Worm (Caenorhabditis elegans) whole organism, young adult: ENCODE results near the gene D1054.8.

Experiments
- B0019.2 ChIP-seq: fragments of 200-800 bp; sonication (Bioruptor generic); conservative IDR thresholded peaks from 2 replicates; pipeline ENCODE4 v1.3.6; 2022; ENCODE audit warnings: missing genetic modification reagents, missing genetic modification characterization, missing compliant biosample characterization
- F23B12.7 ChIP-seq: sonication (generic microtip); optimal IDR thresholded peaks from 2 replicates; lab custom pipeline; 2017; ENCODE audit warnings: missing genetic modification characterization, mild to moderate bottlenecking, missing compliant biosample characterization, antibody characterized with exemption, moderate library complexity; ENCODE audit not compliant: insufficient read depth
- F33H1.4 ChIP-seq: fragments of 200-800 bp; sonication (Bioruptor generic); IDR thresholded peaks from 2 replicates; pipeline ENCODE4 v1.3.6; 2022; ENCODE audit warnings: missing genetic modification reagents, missing genetic modification characterization, missing compliant biosample characterization
- F37B4.10 ChIP-seq: fragments of 200-800 bp; sonication (Bioruptor generic); IDR thresholded peaks from 2 replicates; pipeline ENCODE4 v1.3.6; 2022; ENCODE audit warnings: missing genetic modification characterization, missing compliant biosample characterization
- F39B2.1 ChIP-seq: fragments of 200-800 bp; sonication (Bioruptor generic); IDR thresholded peaks from 2 replicates; pipeline ENCODE4 v1.3.6; 2022; ENCODE audit warnings: missing genetic modification reagents, missing genetic modification characterization, missing compliant biosample characterization
- F52B5.7 ChIP-seq: sonication (generic microtip); optimal IDR thresholded peaks from 2 replicates; lab custom pipeline; 2016; ENCODE audit warnings: mild to moderate bottlenecking, missing genetic modification characterization, missing compliant biosample characterization
- F57A8.1 ChIP-seq: fragments of 200-800 bp; sonication (Bioruptor generic); optimal IDR thresholded peaks from 2 replicates; lab custom pipeline; 2018; ENCODE audit warnings: mild to moderate bottlenecking, missing genetic modification characterization, moderate library complexity, missing compliant biosample characterization
- F57C9.4 ChIP-seq: sonication (generic microtip); optimal IDR thresholded peaks from 2 replicates; lab custom pipeline; 2017; ENCODE audit warnings: mild to moderate bottlenecking, missing genetic modification characterization, missing compliant biosample characterization
- T26A5.8 ChIP-seq: sonication (generic microtip); optimal IDR thresholded peaks from 2 replicates; lab custom pipeline; 2016; ENCODE audit warnings: missing genetic modification characterization, missing compliant biosample characterization
- Y53G8AR.9 ChIP-seq: fragments of 200-800 bp; sonication (Bioruptor generic); conservative IDR thresholded peaks from 2 replicates; pipeline ENCODE4 v1.3.6; 2022; ENCODE audit warnings: missing genetic modification reagents, missing genetic modification characterization, missing compliant biosample characterization
- Y79H2A.3 ChIP-seq: fragments of 200-800 bp; sonication (Bioruptor generic); conservative IDR thresholded peaks from 2 replicates; pipeline ENCODE4 v1.3.6; 2022; ENCODE audit warnings: missing genetic modification reagents, missing genetic modification characterization, missing compliant biosample characterization
- ZK185.1 ChIP-seq: sonication (generic microtip); optimal IDR thresholded peaks from 2 replicates; lab custom pipeline; 2016; ENCODE audit warnings: mild to moderate bottlenecking, missing genetic modification characterization, missing compliant biosample characterization; ENCODE audit not compliant: poor library complexity, severe bottlenecking
- atf-7 ChIP-seq: sonication (generic microtip); optimal IDR thresholded peaks from 2 replicates; lab custom pipeline; 2017; ENCODE audit warnings: mild to moderate bottlenecking, missing genetic modification characterization, missing compliant biosample characterization
- attf-5 ChIP-seq: fragments of 200-800 bp; sonication (Bioruptor generic); optimal IDR thresholded peaks from 2 replicates; lab custom pipeline; 2018; ENCODE audit warnings: mild to moderate bottlenecking, missing genetic modification characterization, missing compliant biosample characterization
- attf-6 ChIP-seq: fragments of 200-800 bp; sonication (Bioruptor generic); IDR thresholded peaks from 2 replicates; pipeline ENCODE4 v1.3.6; 2022; ENCODE audit warnings: missing genetic modification reagents, missing genetic modification characterization, missing compliant biosample characterization
- ccch-3 ChIP-seq: fragments of 200-800 bp; sonication (Bioruptor generic); optimal IDR thresholded peaks from 2 replicates; lab custom pipeline; 2018; ENCODE audit warnings: mild to moderate bottlenecking, missing genetic modification characterization, missing compliant biosample characterization
- ceh-27 ChIP-seq: fragments of 200-800 bp; sonication (Bioruptor generic); optimal IDR thresholded peaks from 2 replicates; lab custom pipeline; 2018; ENCODE audit warnings: mild to moderate bottlenecking, missing genetic modification characterization, moderate library complexity, missing compliant biosample characterization
- ets-4 ChIP-seq: fragments of 200-800 bp; sonication (Bioruptor generic); optimal IDR thresholded peaks from 2 replicates; lab custom pipeline; 2018; ENCODE audit warnings: mild to moderate bottlenecking, missing genetic modification characterization, missing compliant biosample characterization
- him-1 ChIP-seq: sonication (generic microtip); optimal IDR thresholded peaks from 2 replicates; lab custom pipeline; 2016; ENCODE audit warnings: missing genotype, missing genetic modification reagents, missing genetic modification characterization, missing compliant biosample characterization
- lag-1 ChIP-seq: fragments of 200-800 bp; sonication (Bioruptor generic); IDR thresholded peaks from 2 replicates; pipeline ENCODE4 v1.3.6; 2022; ENCODE audit warnings: missing genetic modification reagents, missing genetic modification characterization, missing compliant biosample characterization
- let-526 ChIP-seq: fragments of 200-800 bp; sonication (Bioruptor generic); IDR thresholded peaks from 2 replicates; pipeline ENCODE4 v1.3.6; 2022; ENCODE audit warnings: missing genetic modification reagents, missing genetic modification characterization, missing compliant biosample characterization
- let-607 ChIP-seq, 2 experiments: fragments of 200-800 bp in 1 of 2; sonication (Bioruptor generic) in 1 of 2; sonication (generic microtip) in 1 of 2; optimal IDR thresholded peaks; 2 replicates each; lab custom pipeline; 2016 to 2018; ENCODE audit warnings: mild to moderate bottlenecking in 2 of 2, missing compliant biosample characterization in 2 of 2, missing genetic modification characterization in 2 of 2, moderate library complexity in 2 of 2, missing genotype in 1 of 2
- lin-40 ChIP-seq: sonication (generic microtip); optimal IDR thresholded peaks from 2 replicates; lab custom pipeline; 2016; ENCODE audit warnings: missing genetic modification characterization, mild to moderate bottlenecking, missing compliant biosample characterization, missing genotype, missing genetic modification reagents
- lin-54 ChIP-seq: fragments of 200-800 bp; sonication (Bioruptor generic); optimal IDR thresholded peaks from 2 replicates; lab custom pipeline; 2018; ENCODE audit warnings: mild to moderate bottlenecking, missing genetic modification characterization, missing compliant biosample characterization
- lsl-1 ChIP-seq: fragments of 200-800 bp; sonication (Bioruptor generic); optimal IDR thresholded peaks from 2 replicates; lab custom pipeline; 2018; ENCODE audit warnings: mild to moderate bottlenecking, missing genetic modification characterization, moderate library complexity, missing compliant biosample characterization
- madf-10 ChIP-seq: sonication (generic microtip); optimal IDR thresholded peaks from 2 replicates; lab custom pipeline; 2016; ENCODE audit warnings: mild to moderate bottlenecking, missing genetic modification characterization, missing compliant biosample characterization
- madf-3 ChIP-seq: fragments of 200-800 bp; sonication (Bioruptor generic); IDR thresholded peaks from 2 replicates; pipeline ENCODE4 v1.3.6; 2022; ENCODE audit warnings: missing genetic modification reagents, missing genetic modification characterization, missing compliant biosample characterization
- madf-6 ChIP-seq: fragments of 200-800 bp; sonication (Bioruptor generic); IDR thresholded peaks from 2 replicates; pipeline ENCODE4 v1.3.6; 2022; ENCODE audit warnings: missing genetic modification reagents, missing genetic modification characterization, missing compliant biosample characterization
- nfya-1 ChIP-seq: sonication (generic microtip); optimal IDR thresholded peaks from 2 replicates; lab custom pipeline; 2017; ENCODE audit warnings: antibody characterized with exemption, missing compliant biosample characterization, missing genetic modification characterization, borderline replicate concordance; ENCODE audit not compliant: insufficient read depth
- nhr-120 ChIP-seq: fragments of 200-800 bp; sonication (Bioruptor generic); IDR thresholded peaks from 2 replicates; pipeline ENCODE4 v1.3.6; 2022; ENCODE audit warnings: missing genetic modification characterization, missing compliant biosample characterization
- nhr-80 ChIP-seq: sonication (generic microtip); optimal IDR thresholded peaks from 2 replicates; lab custom pipeline; 2016; ENCODE audit warnings: missing genetic modification characterization, missing compliant biosample characterization
- rec-8 ChIP-seq, 2 experiments: sonication (generic microtip); optimal IDR thresholded peaks; 2 replicates each; lab custom pipeline; 2016; ENCODE audit warnings: mild to moderate bottlenecking in 2 of 2, missing genetic modification characterization in 2 of 2, missing genetic modification reagents in 2 of 2, missing genotype in 2 of 2, missing biosample characterization in 1 of 2, missing compliant biosample characterization in 1 of 2, moderate library complexity in 1 of 2
- rpc-1 ChIP-seq, 2 experiments: fragments of 150-350 bp in 1 of 2; sonication (generic microtip) in 1 of 2; optimal IDR thresholded peaks; 2 replicates each; lab custom pipeline; 2014 to 2018; ENCODE audit warnings: missing biosample characterization in 1 of 2, missing genetic modification characterization in 1 of 2, missing genetic modification reagents in 1 of 2, missing genotype in 1 of 2
- snpc-1.1 ChIP-seq: sonication (generic microtip); optimal IDR thresholded peaks from 2 replicates; lab custom pipeline; 2017; ENCODE audit warnings: missing genetic modification characterization, mild to moderate bottlenecking, missing compliant biosample characterization, antibody characterized with exemption, moderate library complexity, missing genotype, missing genetic modification reagents; ENCODE audit not compliant: insufficient read depth
- snpc-4 ChIP-seq, 5 experiments: fragments of 150-350 bp in 1 of 5; sonication (generic microtip) in 4 of 5; optimal IDR thresholded peaks; 2 replicates each; lab custom pipeline; 2014 to 2018; ENCODE audit warnings: missing genetic modification characterization in 5 of 5, missing biosample characterization in 3 of 5, antibody characterized with exemption in 2 of 5, mild to moderate bottlenecking in 2 of 5, missing compliant biosample characterization in 2 of 5, missing genotype in 2 of 5, moderate library complexity in 2 of 5, missing genetic modification reagents in 1 of 5
- sptf-2 ChIP-seq: fragments of 200-800 bp; sonication (Bioruptor generic); optimal IDR thresholded peaks from 2 replicates; lab custom pipeline; 2018; ENCODE audit warnings: mild to moderate bottlenecking, missing genetic modification characterization, missing compliant biosample characterization
- tbp1 ChIP-seq: fragments of 200-800 bp; sonication (Bioruptor generic); optimal IDR thresholded peaks from 2 replicates; lab custom pipeline; 2018; ENCODE audit warnings: mild to moderate bottlenecking, missing genetic modification characterization, missing compliant biosample characterization
- tbx-9 ChIP-seq: sonication (generic microtip); optimal IDR thresholded peaks from 2 replicates; lab custom pipeline; 2016; ENCODE audit warnings: borderline replicate concordance, missing genetic modification characterization, inconsistent platforms, missing compliant biosample characterization
- tlf-1 ChIP-seq: fragments of 200-800 bp; sonication (Bioruptor generic); optimal IDR thresholded peaks from 2 replicates; lab custom pipeline; 2018; ENCODE audit warnings: mild to moderate bottlenecking, missing genetic modification characterization, missing compliant biosample characterization
- unc-130 ChIP-seq: sonication (generic microtip); optimal IDR thresholded peaks from 2 replicates; lab custom pipeline; 2016; ENCODE audit warnings: missing genetic modification reagents, missing genetic modification characterization, missing compliant biosample characterization
- xnd-1 ChIP-seq: sonication (generic microtip); optimal IDR thresholded peaks from 2 replicates; lab custom pipeline; 2016; ENCODE audit warnings: missing genotype, missing genetic modification reagents, missing genetic modification characterization, missing compliant biosample characterization
- zfh-2 ChIP-seq: fragments of 200-800 bp; sonication (Bioruptor generic); conservative IDR thresholded peaks from 2 replicates; pipeline ENCODE4 v1.3.6; 2022; ENCODE audit warnings: missing genetic modification reagents, missing genetic modification characterization, missing compliant biosample characterization
- ztf-22 ChIP-seq: fragments of 200-800 bp; sonication (Bioruptor generic); optimal IDR thresholded peaks from 2 replicates; lab custom pipeline; 2018; ENCODE audit warnings: mild to moderate bottlenecking, missing genetic modification characterization, moderate library complexity, missing compliant biosample characterization
- ztf-26 ChIP-seq: sonication (generic microtip); optimal IDR thresholded peaks from 2 replicates; lab custom pipeline; 2017; ENCODE audit warnings: missing genetic modification characterization, missing compliant biosample characterization
- ztf-28 ChIP-seq: fragments of 200-800 bp; sonication (Bioruptor generic); IDR thresholded peaks from 2 replicates; pipeline ENCODE4 v1.3.6; 2022; ENCODE audit warnings: missing genetic modification reagents, missing genetic modification characterization, missing compliant biosample characterization
- ztf-3 ChIP-seq: fragments of 200-800 bp; sonication (Bioruptor generic); optimal IDR thresholded peaks from 2 replicates; lab custom pipeline; 2018; ENCODE audit warnings: mild to moderate bottlenecking, missing genetic modification characterization, missing compliant biosample characterization

The D1054.8 gene

DNA sequence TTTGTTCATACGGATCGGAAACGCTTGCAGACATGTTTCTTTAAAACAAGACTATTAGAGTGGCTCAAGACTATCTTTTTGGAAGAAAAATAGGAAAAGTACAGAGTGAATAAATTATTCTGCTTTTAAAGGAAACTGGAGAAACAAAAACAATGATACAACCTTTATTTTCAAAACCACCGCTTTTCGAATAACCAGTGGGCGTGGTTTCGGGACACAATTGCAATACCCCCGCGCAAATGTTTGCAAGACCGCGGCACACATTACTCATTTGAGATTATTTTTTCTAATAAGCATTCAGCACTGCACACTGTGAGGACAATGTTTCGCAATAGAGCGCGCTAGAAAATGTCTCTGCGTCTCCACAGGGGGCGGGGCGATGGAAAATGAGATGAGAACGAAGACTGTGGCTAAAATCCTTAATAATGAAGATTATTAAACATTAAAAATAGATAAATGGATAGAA, 23.8 kb downstream of the D1054.8 start, which contains the start of gene plrg-1 (continued):
- TF ChIP-seq let-607 (tag; optimal IDR thresholded peaks at IDR 0.05; lab: Kevin White, UChicago) = peak; percentile 34 to 70
- no peak for TF ChIP-seq ztf-3
- peak; percentile 32 for TF ChIP-seq ztf-26 (tag; lab: Kevin White, UChicago)
- TF ChIP-seq xnd-1 (tag; lab: Kevin White, UChicago) = peak; percentile 28
- TF ChIP-seq let-526 (GFP tag; lab: Robert Waterston, UW) = no peak
- 0 out of 2 replicates have a peak, but pooled peaks have one; percentile 49 for TF ChIP-seq lag-1
- TF ChIP-seq attf-6 = peak; percentile 68; the same call in 1 of the 2 replicates
- TF ChIP-seq him-1 = peak; percentile 47
- TF ChIP-seq ztf-22 (GFP tag; lab: Kevin White, UChicago) = no peak
- peak; percentile 97 for TF ChIP-seq attf-5 (GFP tag; lab: Kevin White, UChicago)
- no peak for TF ChIP-seq nhr-120 (GFP tag; lab: Robert Waterston, UW)
- TF ChIP-seq F57C9.4 (tag; lab: Kevin White, UChicago) = no peak
- peak; percentile 86 for TF ChIP-seq madf-6 (GFP tag; lab: Robert Waterston, UW)
- peak; percentile 47 for TF ChIP-seq rpc-1 (optimal IDR thresholded peaks at IDR 0.05; lab: Kevin White, UChicago)
- TF ChIP-seq rpc-1 (tag; optimal IDR thresholded peaks at IDR 0.05; lab: Kevin White, UChicago) = no peak
- TF ChIP-seq ets-4 (GFP tag; lab: Kevin White, UChicago) = peak; percentile 66
- no peak for TF ChIP-seq ccch-3 (GFP tag; lab: Kevin White, UChicago)
- TF ChIP-seq atf-7 = peak; percentile 58
- TF ChIP-seq ZK185.1 (tag; lab: Kevin White, UChicago) = peak; percentile 91
- TF ChIP-seq T26A5.8 (tag; lab: Kevin White, UChicago) = no peak
- TF ChIP-seq sptf-2 (GFP tag; lab: Kevin White, UChicago) = no peak
- TF ChIP-seq F33H1.4 (GFP tag; lab: Robert Waterston, UW) = peak; percentile 55
- peak; percentile 82 for TF ChIP-seq ztf-28 (GFP tag; lab: Robert Waterston, UW)
- TF ChIP-seq lsl-1 (GFP tag; lab: Kevin White, UChicago) = peak; percentile 74
- peak; percentile 20 to 60 for TF ChIP-seq rec-8 (tag; optimal IDR thresholded peaks at IDR 0.05; lab: Kevin White, UChicago)
- TF ChIP-seq Y53G8AR.9 (GFP tag; lab: Robert Waterston, UW) = peak; percentile 85
- TF ChIP-seq snpc-1.1 (tag; lab: Kevin White, UChicago) = peak; percentile 51
- TF ChIP-seq zfh-2 (GFP tag; lab: Robert Waterston, UW) = peak; percentile 69
- TF ChIP-seq F57A8.1 (GFP tag; lab: Kevin White, UChicago) = no peak
- peak; percentile 91 for TF ChIP-seq nhr-80
- peak; percentile 87 for TF ChIP-seq lin-54 (GFP tag; lab: Kevin White, UChicago)
- peak; percentile 84 for TF ChIP-seq F23B12.7 (tag; lab: Kevin White, UChicago)
- peak; percentile 84 for TF ChIP-seq lin-40 (tag; lab: Kevin White, UChicago)
- peak; percentile 73 for TF ChIP-seq B0019.2 (GFP tag; lab: Robert Waterston, UW)
- TF ChIP-seq F52B5.7 = peak; percentile 58
- TF ChIP-seq Y79H2A.3 = 0 out of 2 replicates have a peak, but pooled peaks have one; percentile 74
- TF ChIP-seq madf-3 = peak; percentile 89
- peak; percentile 92 for TF ChIP-seq ceh-27 (GFP tag; lab: Kevin White, UChicago)
- TF ChIP-seq F39B2.1 (GFP tag; lab: Robert Waterston, UW) = no peak
- TF ChIP-seq F37B4.10 (GFP tag; lab: Robert Waterston, UW) = 0 out of 2 replicates have a peak, but pooled peaks have one; percentile 66
- TF ChIP-seq madf-10 (tag; lab: Kevin White, UChicago) = peak; percentile 52
- no peak for TF ChIP-seq tbx-9
- TF ChIP-seq nfya-1 (tag; lab: Kevin White, UChicago) = no peak
- peak; percentile 58 for TF ChIP-seq unc-130
- peak; percentile 85 for TF ChIP-seq tlf-1 (GFP tag; lab: Kevin White, UChicago)
- peak; percentile 35 for TF ChIP-seq snpc-4 (GFP tag; optimal IDR thresholded peaks at IDR 0.05; lab: Kevin White, UChicago)
- TF ChIP-seq snpc-4 (tag; optimal IDR thresholded peaks at IDR 0.05; lab: Kevin White, UChicago) = peak; percentile 35 to 72 (median 70)
- peak; percentile 69 for TF ChIP-seq tbp1 (GFP tag; lab: Kevin White, UChicago)
